Worm (Caenorhabditis elegans): ENCODE results near the gene K11H12.8.

DNA sequence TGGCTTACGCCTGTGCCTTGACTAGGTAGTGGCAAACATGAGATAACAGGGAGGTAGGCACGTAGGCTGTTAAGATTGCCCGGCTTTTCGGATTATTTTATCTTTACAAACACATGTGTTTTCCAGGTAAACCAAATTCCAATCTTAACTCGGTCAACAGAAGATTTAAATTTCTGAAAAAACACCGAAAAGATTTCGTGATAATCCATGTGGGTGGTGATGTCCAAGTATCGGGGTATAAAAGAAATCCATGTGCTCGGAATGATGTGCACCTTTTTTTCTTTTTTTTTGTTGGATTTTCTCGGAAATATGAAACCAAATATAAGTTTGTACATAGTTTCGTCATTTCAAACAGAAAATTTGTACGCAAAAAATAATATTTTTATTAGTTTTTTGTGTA is 11.7 kb upstream of the K11H12.8 start:
- no peak for TF ChIP-seq nhr-12 (tag; optimal IDR thresholded peaks at IDR 0.05)
- TF ChIP-seq fos-1 (tag; optimal IDR thresholded peaks at IDR 0.05), result no peak
